Worm (Caenorhabditis elegans) whole organism, mixed stage, embryonic: ENCODE data around the gene irg-8.

Source experiments
- bed-3 ChIP-seq: fragments of 200-800 bp; sonication (Bioruptor generic); optimal IDR thresholded peaks from 3 replicates; lab custom pipeline; 2018; ENCODE audit warnings: mild to moderate bottlenecking, missing genetic modification characterization, moderate library complexity, missing compliant biosample characterization
- blmp-1 ChIP-seq: fragments of 150-350 bp; optimal IDR thresholded peaks from 2 replicates; lab custom pipeline; 2014; ENCODE audit warnings: missing biosample characterization, missing genetic modification characterization
- ceh-39 ChIP-seq: fragments of 150-350 bp; optimal IDR thresholded peaks from 2 replicates; lab custom pipeline; 2014; ENCODE audit warnings: missing biosample characterization, missing genetic modification characterization
- ceh-83 ChIP-seq: fragments of 200-800 bp; sonication (Bioruptor generic); optimal IDR thresholded peaks from 2 replicates; lab custom pipeline; 2018; ENCODE audit warnings: mild to moderate bottlenecking, missing genetic modification characterization, missing compliant biosample characterization
- ces-1 ChIP-seq: fragments of 150-350 bp; optimal IDR thresholded peaks from 2 replicates; lab custom pipeline; 2014; ENCODE audit warnings: missing biosample characterization, missing genetic modification reagents, missing genetic modification characterization
- cnd-1 ChIP-seq: fragments of 200-800 bp; sonication (Bioruptor generic); optimal IDR thresholded peaks from 2 replicates; lab custom pipeline; 2018; ENCODE audit warnings: mild to moderate bottlenecking, missing genetic modification characterization, missing compliant biosample characterization
- elt-3 ChIP-seq: fragments of 150-350 bp; optimal IDR thresholded peaks from 2 replicates; lab custom pipeline; 2014; ENCODE audit warnings: missing biosample characterization, missing genetic modification characterization
- flh-1 ChIP-seq: fragments of 200-800 bp; sonication (Bioruptor generic); optimal IDR thresholded peaks from 2 replicates; lab custom pipeline; 2018; ENCODE audit warnings: mild to moderate bottlenecking, missing genetic modification characterization, moderate library complexity, missing compliant biosample characterization
- ham-2 ChIP-seq: fragments of 200-800 bp; sonication (Bioruptor generic); optimal IDR thresholded peaks from 2 replicates; lab custom pipeline; 2018; ENCODE audit warnings: mild to moderate bottlenecking, missing genetic modification characterization, missing compliant biosample characterization
- hlh-1 ChIP-seq: fragments of 150-350 bp; optimal IDR thresholded peaks from 2 replicates; lab custom pipeline; 2014; ENCODE audit warnings: missing biosample characterization, missing genetic modification reagents, missing genetic modification characterization
- lin-13 ChIP-seq: fragments of 150-350 bp; optimal IDR thresholded peaks from 2 replicates; lab custom pipeline; 2014; ENCODE audit warnings: missing biosample characterization, missing genetic modification characterization
- lin-32 ChIP-seq: fragments of 200-800 bp; sonication (Bioruptor generic); optimal IDR thresholded peaks from 2 replicates; lab custom pipeline; 2018; ENCODE audit warnings: mild to moderate bottlenecking, missing genetic modification characterization, missing compliant biosample characterization
- lsy-2 ChIP-seq: fragments of 150-350 bp; optimal IDR thresholded peaks from 2 replicates; lab custom pipeline; 2014; ENCODE audit warnings: missing biosample characterization, missing genetic modification characterization
- mab-5 ChIP-seq: fragments of 150-350 bp; optimal IDR thresholded peaks from 2 replicates; lab custom pipeline; 2014; ENCODE audit warnings: missing biosample characterization, missing genetic modification characterization
- mls-2 ChIP-seq: sonication (generic microtip); optimal IDR thresholded peaks from 2 replicates; lab custom pipeline; 2016; ENCODE audit warnings: mild to moderate bottlenecking, missing genetic modification characterization, moderate library complexity, missing compliant biosample characterization
- nhr-12 ChIP-seq: fragments of 150-350 bp; optimal IDR thresholded peaks from 2 replicates; lab custom pipeline; 2014; ENCODE audit warnings: missing biosample characterization, missing genetic modification characterization
- nhr-2 ChIP-seq: fragments of 150-350 bp; optimal IDR thresholded peaks from 2 replicates; lab custom pipeline; 2014; ENCODE audit warnings: missing biosample characterization, missing genetic modification characterization
- nhr-237 ChIP-seq: fragments of 150-350 bp; optimal IDR thresholded peaks from 2 replicates; lab custom pipeline; 2014; ENCODE audit warnings: missing biosample characterization, missing genetic modification characterization
- nhr-28 ChIP-seq: fragments of 150-350 bp; optimal IDR thresholded peaks from 2 replicates; lab custom pipeline; 2014; ENCODE audit warnings: missing biosample characterization, missing genetic modification characterization
- nhr-76 ChIP-seq: sonication (generic microtip); optimal IDR thresholded peaks from 2 replicates; lab custom pipeline; 2017; ENCODE audit warnings: missing biosample characterization, missing genetic modification characterization
- pha-4 ChIP-seq: fragments of 150-350 bp; optimal IDR thresholded peaks from 2 replicates; lab custom pipeline; 2018; ENCODE audit warnings: missing biosample characterization, missing genetic modification reagents, missing genetic modification characterization
- sem-2 ChIP-seq: fragments of 200-800 bp; sonication (Bioruptor generic); optimal IDR thresholded peaks from 2 replicates; lab custom pipeline; 2018; ENCODE audit warnings: mild to moderate bottlenecking, missing genetic modification characterization, missing compliant biosample characterization
- snpc-4 ChIP-seq: fragments of 150-350 bp; optimal IDR thresholded peaks from 2 replicates; lab custom pipeline; 2014; ENCODE audit warnings: missing biosample characterization, missing genetic modification characterization
- tbx-8 ChIP-seq: fragments of 200-800 bp; sonication (Bioruptor generic); optimal IDR thresholded peaks from 2 replicates; lab custom pipeline; 2018; ENCODE audit warnings: mild to moderate bottlenecking, missing genetic modification characterization, moderate library complexity, missing compliant biosample characterization
- unc-120 ChIP-seq: sonication (generic microtip); optimal IDR thresholded peaks from 2 replicates; lab custom pipeline; 2017; ENCODE audit warnings: missing genetic modification characterization, missing compliant biosample characterization; ENCODE audit not compliant: poor library complexity, severe bottlenecking
- unc-39 ChIP-seq: fragments of 150-350 bp; optimal IDR thresholded peaks from 2 replicates; lab custom pipeline; 2014; ENCODE audit warnings: missing biosample characterization, missing genetic modification characterization
- zip-8 ChIP-seq: fragments of 150-350 bp; optimal IDR thresholded peaks from 2 replicates; lab custom pipeline; 2014; ENCODE audit warnings: missing biosample characterization, missing genetic modification characterization
- ztf-11 ChIP-seq: fragments of 150-350 bp; optimal IDR thresholded peaks from 2 replicates; lab custom pipeline; 2014; ENCODE audit warnings: missing biosample characterization, missing genetic modification characterization

Gene irg-8

DNA sequence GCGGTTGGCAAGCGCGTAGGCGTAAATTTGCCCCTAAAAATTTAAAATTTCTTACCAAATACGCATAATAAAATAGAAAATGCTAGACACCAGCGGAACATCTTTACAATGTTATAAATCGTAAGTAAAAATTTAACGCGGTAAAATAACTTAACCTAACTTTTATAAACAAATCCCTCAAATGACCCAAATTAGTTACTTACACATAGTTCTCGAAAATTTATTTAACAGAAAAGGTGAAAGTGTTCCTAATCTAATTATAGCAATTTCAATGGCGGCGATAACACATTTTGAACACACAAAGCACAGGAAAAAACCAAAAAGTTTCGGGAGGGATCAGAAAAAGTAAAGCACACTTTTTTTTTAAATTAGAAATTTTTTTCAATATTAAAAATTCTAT is 37.3 kb downstream of the irg-8 start, which contains the start of gene mltn-8:
TSS of gene mltn-8 (minus strand) at position 101 of the 400 bp plus-strand sequence.
- no peak for TF ChIP-seq blmp-1 (tag; lab: Kevin White, UChicago)
- no peak for TF ChIP-seq ceh-83 (GFP tag; lab: Kevin White, UChicago)
- no peak for TF ChIP-seq unc-120 (tag; lab: Kevin White, UChicago)
- no peak for TF ChIP-seq elt-3
- TF ChIP-seq hlh-1 (tag; lab: Kevin White, UChicago), result no peak
- TF ChIP-seq lin-32 (GFP tag; lab: Kevin White, UChicago), result no peak
- TF ChIP-seq flh-1, result no peak
- no peak for TF ChIP-seq ceh-39 (tag; lab: Kevin White, UChicago)
- TF ChIP-seq lsy-2 (tag; lab: Kevin White, UChicago), result no peak
- TF ChIP-seq lin-13 (tag; lab: Kevin White, UChicago), result no peak
- TF ChIP-seq ham-2 (GFP tag; lab: Kevin White, UChicago), result no peak
- TF ChIP-seq mls-2, result no peak
- TF ChIP-seq sem-2, result no peak
- no peak for TF ChIP-seq nhr-28 (tag; lab: Kevin White, UChicago)
- no peak for TF ChIP-seq unc-39 (tag; lab: Kevin White, UChicago)
- TF ChIP-seq, all 35 proteins: peak for 0

ce11 chrV:378231-378630 is 39.3 kb downstream of the irg-8 start:
- TF ChIP-seq unc-39 (tag; lab: Kevin White, UChicago) (no peak), nhr-76 (no peak), ztf-11 (tag; lab: Kevin White, UChicago) (no peak), pha-4 (tag; lab: Kevin White, UChicago) (no peak), tbx-8 (GFP tag; lab: Kevin White, UChicago) (no peak), snpc-4 (tag; lab: Kevin White, UChicago) (no peak), lsy-2 (tag; lab: Kevin White, UChicago) (no peak), ceh-83 (GFP tag; lab: Kevin White, UChicago) (no peak), flh-1 (no peak), nhr-2 (tag; lab: Kevin White, UChicago) (no peak), lin-32 (GFP tag; lab: Kevin White, UChicago) (no peak), bed-3 (GFP tag; lab: Kevin White, UChicago) (no peak), zip-8 (tag; lab: Kevin White, UChicago) (no peak), nhr-237 (no peak), unc-120 (tag; lab: Kevin White, UChicago) (no peak), ces-1 (no peak), hlh-1 (tag; lab: Kevin White, UChicago) (no peak), mls-2 (no peak), elt-3 (no peak), mab-5 (no peak)

DNA sequence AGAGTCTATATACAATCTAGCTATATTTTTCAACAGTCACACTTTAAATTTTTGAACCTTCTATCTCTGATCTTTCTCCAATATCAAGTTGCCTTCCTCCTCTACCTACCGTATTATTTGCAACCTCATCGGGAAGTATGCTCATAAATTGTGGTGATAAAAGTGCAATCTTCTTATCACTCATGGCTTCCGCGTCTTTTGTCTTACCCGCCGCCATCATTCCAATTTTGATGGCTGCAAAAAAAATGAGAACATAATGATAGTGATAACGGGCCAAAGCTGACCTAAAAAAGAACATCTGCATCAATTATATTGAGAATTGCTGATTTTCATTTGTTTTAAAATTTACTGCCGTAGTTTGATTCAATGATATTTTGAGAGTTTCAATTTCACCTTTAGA is 40.7 kb downstream of the irg-8 start:
- TF ChIP-seq unc-39 (tag; lab: Kevin White, UChicago) (no peak), sem-2 (no peak)

- TF ChIP-seq nhr-12 (tag; lab: Kevin White, UChicago), result no peak
- no peak for TF ChIP-seq elt-3
- no peak for TF ChIP-seq ceh-39 (tag; lab: Kevin White, UChicago)
- no peak for TF ChIP-seq hlh-1 (tag; lab: Kevin White, UChicago)
- no peak for TF ChIP-seq lin-13 (tag; lab: Kevin White, UChicago)
- no peak for TF ChIP-seq unc-120 (tag; lab: Kevin White, UChicago)
- TF ChIP-seq cnd-1 (tag; lab: Kevin White, UChicago), result no peak
- no peak for TF ChIP-seq flh-1
- no peak for TF ChIP-seq nhr-2 (tag; lab: Kevin White, UChicago)
- TF ChIP-seq, all 35 proteins: peak for 0
Measured at ce11 chrV:373192-373591, 44.3 kb downstream of the irg-8 start.

ce11 chrV:370033-370432 is 47.5 kb downstream of the irg-8 start, which contains the start of gene mltn-7:
Gene mltn-7, plus strand, starts transcription at chrV:370333.
- TF ChIP-seq tbx-8 (GFP tag; lab: Kevin White, UChicago) (no peak), nhr-28 (tag; lab: Kevin White, UChicago) (no peak), blmp-1 (tag; lab: Kevin White, UChicago) (no peak), nhr-12 (tag; lab: Kevin White, UChicago) (no peak), flh-1 (no peak), cnd-1 (tag; lab: Kevin White, UChicago) (no peak)
